Worm (Caenorhabditis elegans) whole organism, dauer: Measurements from ENCODE around the gene nhr-270.
"Not testable (repeated sequence)": the region's sequence is repeated elsewhere in the genome, so short reads cannot be mapped to it uniquely, and the experiment has no call there.

Experiments
- unc-62 ChIP-seq: sonication (generic microtip); optimal IDR thresholded peaks from 2 replicates; lab custom pipeline; 2017; ENCODE audit warnings: missing biosample characterization, missing genetic modification reagents, missing genetic modification characterization

The nhr-270 gene

ce11 chrV:804485-804884, at the start of gene nhr-270:
Gene nhr-270 (minus strand): TSS chrV:804741.
- TF ChIP-seq unc-62 = no peak

ce11 chrV:852184-852583, 47.6 kb upstream of the nhr-270 start, which contains the start of gene K09C6.3:
Gene K09C6.3 (plus strand): TSS chrV:852484.
- no peak for TF ChIP-seq unc-62

- TF ChIP-seq unc-62 = no peak
Observed at ce11 chrV:849512-849911, 45.0 kb upstream of the nhr-270 start, which contains the start of gene srbc-12. Gene srbc-12 (plus strand): TSS chrV:849812.

- TF ChIP-seq unc-62 = no peak
Observed at ce11 chrV:849042-849441, 44.5 kb upstream of the nhr-270 start.

ce11 chrV:847521-847920, 43.0 kb upstream of the nhr-270 start, which contains the start of gene srbc-13:
Gene srbc-13 (plus strand): TSS chrV:847821.
- TF ChIP-seq unc-62 = no peak

ce11 chrV:843118-843517, 38.6 kb upstream of the nhr-270 start, which contains the start of gene K09C6.8:
Gene K09C6.8 (minus strand): TSS chrV:843218.
- TF ChIP-seq unc-62 = not testable (repeated sequence)

ce11 chrV:842611-843010, 38.1 kb upstream of the nhr-270 start:
- TF ChIP-seq unc-62 = no peak

ce11 chrV:838984-839471, 34.5 kb upstream of the nhr-270 start, which contains the start of the genes K09C6.7 and K09C6.10:
Gene K09C6.7 (minus strand): TSS chrV:839084.
Gene K09C6.10 (plus strand): TSS chrV:839421.
- TF ChIP-seq unc-62 = not testable (repeated sequence)

ce11 chrV:833368-833767, 28.8 kb upstream of the nhr-270 start, which contains the start of gene F41H8.1:
Gene F41H8.1 (plus strand): TSS chrV:833668.
- no peak for TF ChIP-seq unc-62

ce11 chrV:826097-826496, 21.6 kb upstream of the nhr-270 start, which contains the start of gene F41H8.2:
Gene F41H8.2 (plus strand): TSS chrV:826397.
- no peak for TF ChIP-seq unc-62

ce11 chrV:822922-823321, 18.4 kb upstream of the nhr-270 start, which contains the start of gene srx-31:
Gene srx-31 (minus strand): TSS chrV:823022.
- not testable (repeated sequence) for TF ChIP-seq unc-62

ce11 chrV:820629-821028, 16.1 kb upstream of the nhr-270 start, which contains the start of gene srx-32:
Gene srx-32 (minus strand): TSS chrV:820729.
- TF ChIP-seq unc-62 = not testable (repeated sequence)

ce11 chrV:817182-817581, 12.6 kb upstream of the nhr-270 start, which contains the start of gene R13D11.1:
Gene R13D11.1 (plus strand): TSS chrV:817482.
- TF ChIP-seq unc-62 = no peak

- TF ChIP-seq unc-62 = no peak
Observed at ce11 chrV:814716-815115, 10.2 kb upstream of the nhr-270 start, which contains the start of gene R13D11.3. Gene R13D11.3 (plus strand): TSS chrV:815016.

ce11 chrV:813101-813500, 8.6 kb upstream of the nhr-270 start, which contains the start of gene R13D11.10:
Gene R13D11.10 (minus strand): TSS chrV:813201.
- TF ChIP-seq unc-62 = no peak

ce11 chrV:810281-810862, 5.8 kb upstream of the nhr-270 start, which contains the start of gene R13D11.4:
Gene R13D11.4 (plus strand): TSS chrV:810812.
- TF ChIP-seq unc-62 = no peak

- TF ChIP-seq unc-62 = no peak
Observed at ce11 chrV:808260-808659, 3.7 kb upstream of the nhr-270 start.

- TF ChIP-seq unc-62 = no peak
Observed at ce11 chrV:803472-803871, 1.1 kb downstream of the nhr-270 start.
